Fruit fly (Drosophila melanogaster): ENCODE data around the gene Eaf6.

The Eaf6 gene

DNA sequence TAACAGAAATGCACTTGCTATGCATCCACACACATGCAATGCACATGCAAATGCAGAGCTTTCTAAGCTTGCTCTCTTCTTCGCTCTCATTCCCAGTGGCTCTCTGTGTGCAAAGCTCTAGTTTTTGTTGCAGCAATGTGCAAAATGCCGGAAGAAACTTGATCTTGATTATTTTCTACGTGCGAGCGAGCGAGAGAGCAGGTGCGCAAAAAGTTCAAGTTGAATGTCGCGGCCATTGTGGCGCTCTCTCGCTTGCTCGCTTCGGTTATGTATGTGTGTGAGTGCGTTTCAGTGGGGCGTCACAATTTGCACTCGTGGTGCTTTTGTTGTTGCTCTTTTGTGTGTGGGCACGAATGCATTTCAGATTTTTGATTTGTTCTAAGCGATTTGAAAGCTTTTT lies 2.5 kb upstream of the Eaf6 start:
- TF ChIP-seq fd96Ca (GFP tag; IDR thresholded peaks at IDR 0.05) (no peak; the same call in 2 of the 3 replicates), CG32121 (GFP tag; IDR thresholded peaks at IDR 0.05) (peak; percentile 55), EcR (GFP tag; optimal IDR thresholded peaks at IDR 0.05) (peak; percentile 91), D1 (tag; optimal IDR thresholded peaks at IDR 0.05) (no peak), CG8301 (tag; optimal IDR thresholded peaks at IDR 0.05) (no peak), CG8159 (tag; optimal IDR thresholded peaks at IDR 0.05) (no peak), CG4496 (GFP tag; IDR thresholded peaks at IDR 0.05) (0 out of 3 replicates have a peak, but pooled peaks have one; percentile 10)

DNA sequence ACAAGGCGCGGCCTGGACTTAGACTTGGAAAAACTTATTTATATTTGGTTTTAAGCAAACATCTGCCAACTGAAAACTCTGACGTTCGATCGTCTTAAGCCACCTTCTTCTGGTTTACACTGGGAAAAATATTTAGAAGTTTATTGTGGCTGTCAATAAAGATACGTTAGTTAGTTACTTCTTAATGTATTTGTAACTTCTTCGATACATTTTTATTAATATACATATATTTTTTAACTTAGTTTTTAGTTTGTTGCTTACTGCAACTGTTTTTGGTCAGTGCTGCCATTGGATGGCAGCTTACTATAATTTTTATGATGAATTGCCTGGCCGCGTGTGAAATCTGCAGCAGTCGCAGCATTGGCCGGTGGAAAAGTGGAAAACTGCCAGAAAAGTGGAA lies 1.4 kb upstream of the Eaf6 start:
- TF ChIP-seq CG4496 (GFP tag; IDR thresholded peaks at IDR 0.05) (0 out of 3 replicates have a peak, but pooled peaks have one; percentile 51), CG9948 (tag; optimal IDR thresholded peaks at IDR 0.05) (no peak), Snoo (tag; optimal IDR thresholded peaks at IDR 0.05) (no peak), CG15710 (tag; optimal IDR thresholded peaks at IDR 0.05) (no peak), Ets98B (GFP tag; IDR thresholded peaks at IDR 0.05) (peak; percentile 60), Pif1A (GFP tag; optimal IDR thresholded peaks at IDR 0.05) (no peak), Pif1B (GFP tag; optimal IDR thresholded peaks at IDR 0.05) (no peak), CG14655 (GFP tag; optimal IDR thresholded peaks at IDR 0.05) (no peak), EcR (GFP tag; optimal IDR thresholded peaks at IDR 0.05) (no peak), CG34367 (tag; optimal IDR thresholded peaks at IDR 0.05) (no peak), CG8159 (tag; optimal IDR thresholded peaks at IDR 0.05) (no peak), CG32121 (GFP tag; IDR thresholded peaks at IDR 0.05) (peak; percentile 58), rn (GFP tag; IDR thresholded peaks at IDR 0.05) (no peak), CG8301 (tag; optimal IDR thresholded peaks at IDR 0.05) (peak; percentile 75), CG10348 (GFP tag; IDR thresholded peaks at IDR 0.05) (no peak)

DNA sequence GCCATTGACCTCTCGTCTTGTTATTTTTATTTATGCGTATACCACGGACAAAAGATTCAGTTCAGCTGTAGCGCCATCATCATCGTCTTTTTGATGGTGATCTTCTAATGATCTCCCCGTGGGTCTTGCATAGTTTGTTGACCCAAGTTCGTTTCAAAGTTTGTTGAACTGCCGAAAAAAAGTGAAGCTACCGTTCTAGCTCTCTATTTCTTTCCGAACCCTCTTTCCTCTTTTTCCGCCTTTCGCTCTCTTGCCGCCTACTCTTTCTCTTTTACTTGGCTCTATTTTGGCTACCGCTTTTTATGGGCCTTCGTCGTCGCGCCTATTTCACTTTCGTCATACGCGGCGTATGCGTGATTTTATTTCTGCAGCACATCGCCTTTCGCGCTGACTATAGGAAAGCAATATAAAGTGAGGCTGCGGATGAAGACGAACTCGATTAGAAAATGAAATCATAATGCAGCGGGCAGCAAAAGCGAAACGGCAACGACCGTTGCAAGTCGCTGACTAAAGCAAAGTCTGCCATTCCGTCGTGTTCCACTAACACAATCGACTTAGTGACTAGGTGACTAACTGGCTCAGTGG lies 778 bp upstream of the Eaf6 start:
- TF ChIP-seq CG10348 (GFP tag; IDR thresholded peaks at IDR 0.05), result no peak
- TF ChIP-seq CG9948 (tag; optimal IDR thresholded peaks at IDR 0.05), result no peak

DNA sequence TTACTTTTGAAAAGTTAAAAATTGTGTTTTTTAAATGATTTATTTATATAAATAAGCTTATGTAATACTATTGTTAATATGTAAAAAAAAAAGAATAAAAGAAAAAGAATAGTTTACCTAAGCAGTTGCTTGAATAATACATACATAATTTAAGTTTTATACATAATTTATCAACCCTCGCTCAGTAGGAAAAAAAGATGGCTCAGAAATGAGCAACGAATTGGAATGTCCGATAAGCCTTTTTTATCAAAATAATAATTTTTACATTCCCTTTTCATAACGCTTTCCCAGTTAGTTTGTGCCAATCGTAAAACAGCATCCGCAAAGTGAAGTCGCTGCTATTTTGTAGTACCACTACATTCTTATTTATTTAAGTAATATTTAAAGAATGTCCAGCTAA lies 3.6 kb downstream of the Eaf6 start, which contains the start of gene mthl2:
TSS of gene mthl2 (plus strand) at position 301 of the 400 bp plus-strand sequence.
- TF ChIP-seq rn (GFP tag; IDR thresholded peaks at IDR 0.05) (no peak), CG14655 (GFP tag; optimal IDR thresholded peaks at IDR 0.05) (no peak), Ets98B (GFP tag; IDR thresholded peaks at IDR 0.05) (no peak), EcR (GFP tag; optimal IDR thresholded peaks at IDR 0.05) (no peak), CG32121 (GFP tag; IDR thresholded peaks at IDR 0.05) (no peak), CG9948 (tag; optimal IDR thresholded peaks at IDR 0.05) (no peak), CG15710 (tag; optimal IDR thresholded peaks at IDR 0.05) (no peak), Pif1A (GFP tag; optimal IDR thresholded peaks at IDR 0.05) (no peak), CG17806 (tag; optimal IDR thresholded peaks at IDR 0.05) (no peak)

DNA sequence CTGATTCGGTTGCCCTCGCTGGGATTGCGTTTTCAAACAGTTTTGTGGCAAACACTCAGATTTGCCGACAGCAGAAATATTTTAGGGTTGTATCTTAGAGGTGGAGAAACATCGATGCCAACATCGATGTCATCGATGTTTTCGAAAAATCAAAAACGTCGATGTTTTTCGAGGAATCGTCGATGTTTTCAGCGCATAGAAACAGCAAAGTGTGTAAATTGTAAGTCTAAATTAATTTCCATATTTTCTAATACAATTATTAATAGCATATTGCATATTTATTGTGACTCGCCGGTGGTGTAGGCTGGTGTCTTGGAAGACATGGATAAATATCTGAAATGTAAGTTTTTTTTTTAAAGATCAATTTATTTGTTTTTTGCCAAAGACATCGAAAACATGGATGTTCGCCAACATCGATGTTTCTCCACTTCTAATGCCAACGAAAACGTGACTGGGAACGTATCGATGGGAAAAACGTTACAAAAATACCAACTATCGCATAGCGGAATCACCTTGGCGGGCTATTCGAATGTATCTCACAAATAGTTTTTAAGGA lies 4.2 kb downstream of the Eaf6 start, which contains the start of gene TM9SF3:
TSS of gene TM9SF3 (minus strand) at position 120 of the 556 bp plus-strand sequence.
- no peak for TF ChIP-seq Pif1A (GFP tag; optimal IDR thresholded peaks at IDR 0.05)
- TF ChIP-seq EcR (GFP tag; optimal IDR thresholded peaks at IDR 0.05), result no peak
- no peak for TF ChIP-seq Snoo (tag; optimal IDR thresholded peaks at IDR 0.05)
- no peak for TF ChIP-seq CG8159 (tag; optimal IDR thresholded peaks at IDR 0.05)
- no peak for TF ChIP-seq CG34367 (tag; optimal IDR thresholded peaks at IDR 0.05)
- TF ChIP-seq Pif1B (GFP tag; optimal IDR thresholded peaks at IDR 0.05), result no peak
- TF ChIP-seq CG8301 (tag; optimal IDR thresholded peaks at IDR 0.05), result no peak

DNA sequence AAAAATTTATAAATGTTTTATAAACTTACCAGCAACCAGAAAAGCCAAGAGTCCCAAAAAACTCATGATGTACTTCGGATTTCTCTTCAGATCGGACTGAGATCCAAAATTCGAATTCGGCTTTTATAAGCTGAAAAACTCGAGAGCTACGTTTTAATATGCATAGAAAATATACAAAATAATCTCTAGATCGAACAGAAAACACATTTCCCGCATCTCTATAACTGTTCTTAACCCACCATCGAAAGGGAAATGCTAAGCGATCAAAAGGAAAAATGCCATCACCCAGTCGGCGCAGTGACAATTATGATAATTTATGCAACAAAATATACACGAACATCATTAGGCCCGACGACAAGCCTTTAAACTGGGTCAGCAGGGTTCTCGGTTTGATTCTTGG lies 8.5 kb downstream of the Eaf6 start, which contains the start of gene CG10591:
TSS of gene CG10591 (minus strand) at position 101 of the 400 bp plus-strand sequence.
- TF ChIP-seq rn (GFP tag; IDR thresholded peaks at IDR 0.05) (no peak), Pif1A (GFP tag; optimal IDR thresholded peaks at IDR 0.05) (no peak), CG10348 (GFP tag; IDR thresholded peaks at IDR 0.05) (no peak), CG12605 (GFP tag; IDR thresholded peaks at IDR 0.05) (no peak), CG17806 (tag; optimal IDR thresholded peaks at IDR 0.05) (no peak), EcR (GFP tag; optimal IDR thresholded peaks at IDR 0.05) (no peak), Ets98B (GFP tag; IDR thresholded peaks at IDR 0.05) (no peak), Pif1B (GFP tag; optimal IDR thresholded peaks at IDR 0.05) (no peak), CG14655 (GFP tag; optimal IDR thresholded peaks at IDR 0.05) (no peak), CG34367 (tag; optimal IDR thresholded peaks at IDR 0.05) (no peak), D1 (tag; optimal IDR thresholded peaks at IDR 0.05) (no peak), CG32121 (GFP tag; IDR thresholded peaks at IDR 0.05) (no peak), CG15710 (tag; optimal IDR thresholded peaks at IDR 0.05) (no peak), CG4496 (GFP tag; IDR thresholded peaks at IDR 0.05) (no peak), CG8159 (tag; optimal IDR thresholded peaks at IDR 0.05) (no peak), CG9948 (tag; optimal IDR thresholded peaks at IDR 0.05) (no peak), CG8301 (tag; optimal IDR thresholded peaks at IDR 0.05) (no peak)

DNA sequence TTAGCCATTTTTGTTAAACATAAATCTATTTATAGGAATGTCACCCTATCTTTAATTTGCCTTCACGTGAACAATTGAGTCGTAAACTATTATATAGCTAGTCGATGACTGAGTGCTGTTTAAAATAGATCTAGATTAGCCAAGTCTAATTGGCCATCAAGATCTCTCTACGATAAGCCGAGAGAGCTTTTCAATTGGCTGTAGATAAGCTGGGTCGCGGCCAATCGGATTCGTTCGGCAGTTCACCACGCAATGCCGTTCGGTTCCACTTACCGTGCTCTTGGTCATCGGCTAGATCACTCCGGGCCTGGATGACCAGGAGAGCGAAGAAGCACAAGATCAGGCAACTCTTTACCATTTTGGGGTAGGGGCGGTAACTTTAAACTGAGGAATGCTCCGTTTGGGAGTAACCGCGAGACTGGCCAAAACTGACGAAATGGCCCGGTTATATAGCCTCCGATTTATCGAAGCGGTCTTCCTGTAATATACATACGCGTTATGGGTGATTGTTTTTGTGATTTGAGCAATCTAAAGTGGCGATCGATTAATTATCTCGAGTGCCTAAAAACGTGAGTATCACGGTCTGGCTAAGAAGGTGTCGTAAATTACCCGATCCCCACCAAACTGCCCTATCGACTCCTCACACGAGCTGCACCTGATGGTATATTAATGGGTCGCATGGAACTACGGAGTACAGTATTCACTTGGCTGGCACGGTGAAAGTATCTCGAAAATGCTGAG lies 13.1 kb downstream of the Eaf6 start, which contains the start of the genes Alp10 and Alp9:
TSS of gene Alp10 (minus strand) at position 420 of the 741 bp plus-strand sequence.
TSS of gene Alp9 (plus strand) at position 690 of the 741 bp plus-strand sequence.
- no peak for TF ChIP-seq fd96Ca (GFP tag; IDR thresholded peaks at IDR 0.05)
- TF ChIP-seq Pif1B (GFP tag; optimal IDR thresholded peaks at IDR 0.05), result no peak
- no peak for TF ChIP-seq CG8159 (tag; optimal IDR thresholded peaks at IDR 0.05)
